Worm (Caenorhabditis elegans) whole organism, late embryonic: ENCODE measurements around the gene sel-2.

Experiments used
- rnt-1 ChIP-seq: sonication (generic microtip); optimal IDR thresholded peaks from 2 replicates; lab custom pipeline; 2016; ENCODE audit warnings: missing genetic modification characterization, missing compliant biosample characterization
- unc-55 ChIP-seq: sonication (generic microtip); optimal IDR thresholded peaks from 2 replicates; lab custom pipeline; 2017; ENCODE audit warnings: missing biosample characterization, missing genetic modification reagents, missing genetic modification characterization

DNA sequence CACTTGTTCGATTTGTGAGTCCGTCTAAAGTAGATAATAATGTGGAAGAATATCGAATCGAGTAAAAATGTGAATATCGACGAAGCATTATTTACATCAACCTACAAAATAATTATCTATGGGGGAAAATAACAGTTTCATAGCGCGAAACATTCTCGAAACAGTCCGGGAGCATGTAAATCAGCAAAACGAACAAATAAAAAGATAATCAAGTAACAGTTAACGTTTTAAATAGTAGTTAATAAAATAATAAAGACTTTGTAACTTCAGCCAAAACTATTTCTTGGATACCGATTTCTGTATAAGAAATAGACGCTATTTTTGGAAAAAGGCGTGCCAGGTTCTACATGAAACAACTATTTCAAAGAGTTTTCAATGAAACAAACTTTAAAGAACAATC lies 44.2 kb downstream of the sel-2 start, which contains the start of gene mlcd-1:
- TF ChIP-seq rnt-1 (tag; lab: Kevin White, UChicago) (no peak), unc-55 (GFP tag; lab: Kevin White, UChicago) (no peak)
